Fruit fly (Drosophila melanogaster) whole organism, prepupa: ENCODE data around the gene CG14223.

Experiments
- CG32006 ChIP-seq: fragments of 200-800 bp; sonication (Bioruptor generic); optimal IDR thresholded peaks from 3 replicates; lab custom pipeline; 2017; ENCODE audit warnings: missing biosample characterization, mild to moderate bottlenecking, missing genetic modification characterization
- CG34406 ChIP-seq: fragments of 200-800 bp; sonication (Bioruptor generic); optimal IDR thresholded peaks from 3 replicates; lab custom pipeline; 2016; ENCODE audit warnings: missing biosample characterization, missing genetic modification characterization
- CG4318 ChIP-seq: fragments of 200-800 bp; sonication (Bioruptor generic); optimal IDR thresholded peaks from 3 replicates; lab custom pipeline; 2017; ENCODE audit warnings: missing biosample characterization, mild to moderate bottlenecking, missing genetic modification characterization
- CG6854 ChIP-seq: fragments of 200-800 bp; sonication (Bioruptor generic); optimal IDR thresholded peaks from 2 replicates; lab custom pipeline; 2017; ENCODE audit warnings: missing biosample characterization, mild to moderate bottlenecking, missing genetic modification characterization
- CG8119 ChIP-seq: fragments of 200-800 bp; sonication (Bioruptor generic); IDR thresholded peaks from 3 replicates; pipeline ENCODE4 v1.3.6; 2022; ENCODE audit warnings: missing biosample characterization, missing genetic modification characterization
- CG9139 ChIP-seq: fragments of 200-800 bp; sonication (Bioruptor generic); optimal IDR thresholded peaks from 3 replicates; lab custom pipeline; 2017; ENCODE audit warnings: missing biosample characterization, mild to moderate bottlenecking, missing genetic modification characterization
- Hr39 ChIP-seq: fragments of 200-800 bp; sonication (Bioruptor generic); optimal IDR thresholded peaks from 2 replicates; lab custom pipeline; 2016; ENCODE audit warnings: missing biosample characterization, missing genetic modification characterization
- Sox102F ChIP-seq: fragments of 200-800 bp; sonication (Bioruptor generic); optimal IDR thresholded peaks from 2 replicates; lab custom pipeline; 2016; ENCODE audit warnings: missing biosample characterization, mild to moderate bottlenecking, missing genetic modification characterization
- cyc ChIP-seq: fragments of 200-800 bp; sonication (Bioruptor generic); optimal IDR thresholded peaks from 3 replicates; lab custom pipeline; 2016; ENCODE audit warnings: missing biosample characterization, missing genetic modification characterization
- fd59A ChIP-seq: fragments of 200-800 bp; sonication (Bioruptor generic); optimal IDR thresholded peaks from 2 replicates; lab custom pipeline; 2017; ENCODE audit warnings: missing biosample characterization, mild to moderate bottlenecking, missing genetic modification characterization, missing genetic modification reagents
- fd85E ChIP-seq: fragments of 200-800 bp; sonication (Bioruptor generic); optimal IDR thresholded peaks from 3 replicates; lab custom pipeline; 2016; ENCODE audit warnings: missing biosample characterization, missing genetic modification characterization
- net ChIP-seq: fragments of 200-800 bp; sonication (Bioruptor generic); optimal IDR thresholded peaks from 3 replicates; lab custom pipeline; 2016; ENCODE audit warnings: missing biosample characterization, missing genetic modification characterization
- salr ChIP-seq, 2 experiments: fragments of 200-800 bp; sonication (Bioruptor generic); optimal IDR thresholded peaks; 3 replicates each; lab custom pipeline; 2016 to 2018; ENCODE audit warnings: missing biosample characterization in 2 of 2, missing genetic modification characterization in 2 of 2, mild to moderate bottlenecking in 1 of 2

DNA sequence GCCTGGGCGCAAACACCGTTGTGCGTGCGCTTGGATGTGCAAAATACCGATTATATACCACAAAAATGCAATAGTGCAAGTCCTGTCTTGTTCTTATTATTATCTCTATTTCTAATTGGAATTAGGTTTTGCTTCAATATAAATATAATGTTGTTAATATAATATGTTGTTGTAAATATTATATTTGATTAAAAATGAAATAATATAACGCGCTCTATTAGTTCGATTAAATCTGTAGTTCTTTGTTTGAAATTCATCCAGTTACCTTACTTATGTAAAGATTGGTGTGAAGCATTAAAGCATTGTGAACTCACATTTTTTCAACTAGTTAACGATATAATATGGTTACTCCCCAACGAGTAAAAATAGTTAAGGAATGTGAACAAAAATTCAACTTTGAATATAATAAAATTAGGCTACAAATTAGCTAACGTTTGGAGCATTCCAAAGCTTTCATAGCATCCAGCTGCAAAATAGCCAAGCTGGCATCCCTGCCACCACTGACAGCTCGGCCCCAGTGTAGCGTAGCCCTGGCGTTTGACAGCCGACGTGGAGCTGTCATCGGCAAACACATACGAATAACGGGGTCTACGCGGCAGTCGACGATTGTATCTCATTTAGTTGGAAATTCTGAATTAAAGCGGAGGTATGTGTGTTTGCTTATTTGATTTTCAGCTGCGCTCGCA, 20.8 kb downstream of the CG14223 start, which contains the start of the genes CG12237 and Sec61gamma:
- TF ChIP-seq cyc (GFP tag; lab: Kevin White, UChicago) (no peak), CG8119 (GFP tag; lab: Robert Waterston, UW) (no peak), Hr39 (no peak), salr (GFP tag; optimal IDR thresholded peaks at IDR 0.05; lab: Kevin White, UChicago) (no peak), fd59A (GFP tag; lab: Kevin White, UChicago) (no peak), CG9139 (no peak), fd85E (GFP tag; lab: Kevin White, UChicago) (no peak), Sox102F (no peak), CG4318 (GFP tag; lab: Kevin White, UChicago) (no peak), net (GFP tag; lab: Kevin White, UChicago) (no peak), CG6854 (GFP tag; lab: Kevin White, UChicago) (no peak), CG34406 (no peak), CG32006 (GFP tag; lab: Kevin White, UChicago) (no peak)
